Worm (Caenorhabditis elegans) whole organism, L4 larva: ENCODE data around the gene Y55F3BL.4.

Experiments
- D1046.2 ChIP-seq: fragments of 200-800 bp; sonication (Bioruptor generic); IDR thresholded peaks from 2 replicates; pipeline ENCODE4 v1.3.6; 2022; ENCODE audit warnings: missing genetic modification characterization, missing compliant biosample characterization
- F10B5.3 ChIP-seq: sonication (generic microtip); optimal IDR thresholded peaks from 2 replicates; lab custom pipeline; 2016; ENCODE audit warnings: mild to moderate bottlenecking, missing genetic modification characterization, missing compliant biosample characterization
- F26F4.8 ChIP-seq: fragments of 200-800 bp; sonication (Bioruptor generic); conservative IDR thresholded peaks from 2 replicates; pipeline ENCODE4 v1.3.6; 2022; ENCODE audit warnings: missing genetic modification characterization, missing compliant biosample characterization
- T20F7.1 ChIP-seq: fragments of 200-800 bp; sonication (Bioruptor generic); optimal IDR thresholded peaks from 2 replicates; lab custom pipeline; 2018; ENCODE audit warnings: mild to moderate bottlenecking, missing genetic modification characterization, missing compliant biosample characterization
- Y48G9A.11 ChIP-seq: fragments of 200-800 bp; sonication (Bioruptor generic); IDR thresholded peaks from 2 replicates; pipeline ENCODE4 v1.3.6; 2022; ENCODE audit warnings: missing genetic modification reagents, missing genetic modification characterization, missing compliant biosample characterization
- ZK337.2 ChIP-seq: fragments of 200-800 bp; sonication (Bioruptor generic); IDR thresholded peaks from 2 replicates; pipeline ENCODE4 v1.3.6; 2022; ENCODE audit warnings: missing genetic modification reagents, missing genetic modification characterization, missing compliant biosample characterization
- aha-1 ChIP-seq: fragments of 150-350 bp; peaks from one replicate; lab custom pipeline; 2014; ENCODE audit warnings: missing biosample characterization, missing genetic modification characterization
- ama-1 ChIP-seq: fragments of 150-350 bp; optimal IDR thresholded peaks from 2 replicates; lab custom pipeline; 2014; ENCODE audit warnings: inconsistent platforms, mixed read lengths
- arid-1 ChIP-seq: fragments of 200-800 bp; sonication (Bioruptor generic); conservative IDR thresholded peaks from 2 replicates; pipeline ENCODE4 v1.3.6; 2022; ENCODE audit warnings: missing genetic modification reagents, missing genetic modification characterization, missing compliant biosample characterization
- ceh-20 ChIP-seq: fragments of 200-800 bp; sonication (Bioruptor generic); IDR thresholded peaks from 2 replicates; pipeline ENCODE4 v1.3.6; 2022; ENCODE audit warnings: missing genetic modification reagents, missing genetic modification characterization, missing compliant biosample characterization
- ceh-44 ChIP-seq: fragments of 200-800 bp; sonication (Bioruptor generic); IDR thresholded peaks from 2 replicates; pipeline ENCODE4 v1.3.6; 2022; ENCODE audit warnings: missing genetic modification reagents, missing genetic modification characterization, missing compliant biosample characterization
- ceh-82 ChIP-seq: sonication (generic microtip); optimal IDR thresholded peaks from 2 replicates; lab custom pipeline; 2017; ENCODE audit warnings: missing biosample characterization, missing genetic modification characterization
- daf-19 ChIP-seq: fragments of 200-800 bp; sonication (Bioruptor generic); conservative IDR thresholded peaks from 2 replicates; pipeline ENCODE4 v1.3.6; 2022; ENCODE audit warnings: missing genetic modification characterization, missing compliant biosample characterization
- dpl-1 ChIP-seq: fragments of 150-350 bp; optimal IDR thresholded peaks from 2 replicates; lab custom pipeline; 2014; ENCODE audit warnings: missing biosample characterization, missing genetic modification reagents, missing genetic modification characterization
- dve-1 ChIP-seq: sonication (generic microtip); optimal IDR thresholded peaks from 2 replicates; lab custom pipeline; 2017; ENCODE audit warnings: antibody characterized with exemption, mild to moderate bottlenecking, missing genetic modification characterization, missing compliant biosample characterization; ENCODE audit not compliant: insufficient read depth
- egl-43 ChIP-seq: fragments of 200-800 bp; sonication (Bioruptor generic); IDR thresholded peaks from 2 replicates; pipeline ENCODE4 v1.3.6; 2022; ENCODE audit warnings: missing genetic modification reagents, missing genetic modification characterization, missing compliant biosample characterization
- hif-1 ChIP-seq, 2 experiments: sonication (generic microtip); optimal IDR thresholded peaks; 2 replicates each; lab custom pipeline; 2016 to 2017; ENCODE audit warnings: missing compliant biosample characterization in 2 of 2, missing genetic modification characterization in 2 of 2, missing genetic modification reagents in 2 of 2, missing genotype in 2 of 2, mild to moderate bottlenecking in 1 of 2
- hlh-30 ChIP-seq: sonication (generic microtip); optimal IDR thresholded peaks from 2 replicates; lab custom pipeline; 2017; ENCODE audit warnings: antibody characterized with exemption, mild to moderate bottlenecking, missing genetic modification characterization, missing compliant biosample characterization; ENCODE audit not compliant: insufficient read depth
- lin-1 ChIP-seq: fragments of 200-800 bp; sonication (Bioruptor generic); IDR thresholded peaks from 2 replicates; pipeline ENCODE4 v1.3.6; 2022; ENCODE audit warnings: missing genetic modification reagents, missing genetic modification characterization, missing compliant biosample characterization
- lin-29 ChIP-seq: fragments of 200-800 bp; sonication (Bioruptor generic); IDR thresholded peaks from 2 replicates; pipeline ENCODE4 v1.3.6; 2022; ENCODE audit warnings: missing genetic modification reagents, missing genetic modification characterization, missing compliant biosample characterization
- mep-1 ChIP-seq: fragments of 150-350 bp; sonication (generic microtip); optimal IDR thresholded peaks from 3 replicates; lab custom pipeline; 2014; ENCODE audit warnings: missing biosample characterization, missing genetic modification characterization
- mes-2 ChIP-seq: sonication (generic microtip); optimal IDR thresholded peaks from 2 replicates; lab custom pipeline; 2016; ENCODE audit warnings: missing genotype, mild to moderate bottlenecking, missing genetic modification characterization, missing compliant biosample characterization; ENCODE audit not compliant: poor library complexity, severe bottlenecking
- mxl-2 ChIP-seq: fragments of 200-800 bp; sonication (Bioruptor generic); conservative IDR thresholded peaks from 2 replicates; pipeline ENCODE4 v1.3.6; 2022; ENCODE audit warnings: missing genetic modification reagents, missing genetic modification characterization, missing compliant biosample characterization
- nhr-111 ChIP-seq: fragments of 200-800 bp; sonication (Bioruptor generic); optimal IDR thresholded peaks from 2 replicates; lab custom pipeline; 2018; ENCODE audit warnings: mild to moderate bottlenecking, missing genetic modification characterization, missing compliant biosample characterization
- nhr-237 ChIP-seq: sonication (generic microtip); optimal IDR thresholded peaks from 2 replicates; lab custom pipeline; 2017; ENCODE audit warnings: missing biosample characterization, missing genetic modification characterization
- nhr-25 ChIP-seq: sonication (generic microtip); optimal IDR thresholded peaks from 2 replicates; lab custom pipeline; 2017; ENCODE audit warnings: missing genetic modification characterization, mild to moderate bottlenecking, missing compliant biosample characterization, antibody characterized with exemption, moderate library complexity, borderline replicate concordance; ENCODE audit not compliant: insufficient read depth
- nhr-42 ChIP-seq: fragments of 200-800 bp; sonication (Bioruptor generic); IDR thresholded peaks from 2 replicates; pipeline ENCODE4 v1.3.6; 2022; ENCODE audit warnings: missing genetic modification characterization, missing compliant biosample characterization
- nhr-48 ChIP-seq: sonication (generic microtip); optimal IDR thresholded peaks from 2 replicates; lab custom pipeline; 2016; ENCODE audit warnings: mild to moderate bottlenecking, missing genetic modification characterization, missing compliant biosample characterization
- php-3 ChIP-seq: fragments of 200-800 bp; sonication (Bioruptor generic); IDR thresholded peaks from 2 replicates; pipeline ENCODE4 v1.3.6; 2022; ENCODE audit warnings: missing genetic modification reagents, missing genetic modification characterization, missing compliant biosample characterization
- pqm-1 ChIP-seq: sonication (generic microtip); optimal IDR thresholded peaks from 2 replicates; lab custom pipeline; 2017; ENCODE audit warnings: missing biosample characterization, missing genetic modification characterization
- rbr-2 ChIP-seq: sonication (generic microtip); optimal IDR thresholded peaks from 2 replicates; lab custom pipeline; 2016; ENCODE audit warnings: missing genotype, missing genetic modification characterization, missing compliant biosample characterization
- snpc-1.2 ChIP-seq: fragments of 200-800 bp; sonication (Bioruptor generic); IDR thresholded peaks from 2 replicates; pipeline ENCODE4 v1.3.6; 2022; ENCODE audit warnings: missing genetic modification reagents, missing genetic modification characterization, missing compliant biosample characterization
- spr-3 ChIP-seq: fragments of 200-800 bp; sonication (Bioruptor generic); optimal IDR thresholded peaks from 2 replicates; lab custom pipeline; 2018; ENCODE audit warnings: mild to moderate bottlenecking, missing genetic modification characterization, missing compliant biosample characterization
- tag-97 ChIP-seq: fragments of 200-800 bp; sonication (Bioruptor generic); IDR thresholded peaks from 2 replicates; pipeline ENCODE4 v1.3.6; 2022; ENCODE audit warnings: missing genetic modification characterization, missing compliant biosample characterization
- tra-1 ChIP-seq: fragments of 200-800 bp; sonication (Bioruptor generic); IDR thresholded peaks from 2 replicates; pipeline ENCODE4 v1.3.6; 2022; ENCODE audit warnings: missing genetic modification reagents, missing genetic modification characterization, missing compliant biosample characterization
- unc-130 ChIP-seq: sonication (generic microtip); optimal IDR thresholded peaks from 2 replicates; lab custom pipeline; 2016; ENCODE audit warnings: missing genetic modification reagents, missing genetic modification characterization, missing compliant biosample characterization
- zip-2 ChIP-seq: fragments of 150-350 bp; optimal IDR thresholded peaks from 2 replicates; lab custom pipeline; 2014; ENCODE audit warnings: missing biosample characterization, missing genetic modification characterization
- ztf-11 ChIP-seq: fragments of 150-350 bp; optimal IDR thresholded peaks from 2 replicates; lab custom pipeline; 2014; ENCODE audit warnings: missing biosample characterization, missing genetic modification characterization

Gene Y55F3BL.4

ce11 chrIV:817879-818278, 13.0 kb downstream of the Y55F3BL.4 start:
- no peak for TF ChIP-seq nhr-25 (tag; lab: Kevin White, UChicago)
- no peak for TF ChIP-seq lin-29 (GFP tag; lab: Robert Waterston, UW)
- no peak for TF ChIP-seq Y48G9A.11 (GFP tag; lab: Robert Waterston, UW)
- no peak for TF ChIP-seq F10B5.3 (tag; lab: Kevin White, UChicago)
- no peak for TF ChIP-seq arid-1
- TF ChIP-seq ztf-11, result no peak
- TF ChIP-seq egl-43 (GFP tag; lab: Robert Waterston, UW), result no peak
- TF ChIP-seq php-3 (GFP tag; lab: Robert Waterston, UW), result no peak
- no peak for TF ChIP-seq tra-1 (GFP tag; lab: Robert Waterston, UW)
- no peak for TF ChIP-seq D1046.2 (GFP tag; lab: Robert Waterston, UW)
- TF ChIP-seq, all 104 proteins: peak for 0

DNA sequence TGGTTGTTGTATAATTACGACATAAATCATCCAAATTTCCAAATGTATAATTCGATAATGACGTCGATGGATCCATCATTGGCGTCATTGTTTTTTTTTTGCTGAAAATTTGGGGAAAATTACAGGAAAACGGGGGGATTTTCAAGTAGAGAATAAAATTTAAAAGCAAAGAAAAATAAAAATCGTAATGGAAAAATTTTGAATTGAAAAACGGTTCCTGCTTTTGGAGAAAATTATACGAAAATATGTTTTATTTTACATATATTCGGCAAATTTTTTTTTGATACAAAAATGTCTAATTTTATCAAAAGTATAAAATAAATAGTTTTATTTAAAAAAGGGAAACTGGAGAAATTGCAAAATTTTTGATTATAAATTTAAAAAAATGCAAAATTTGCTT, 20.0 kb downstream of the Y55F3BL.4 start, which contains the start of gene zipt-15:
Gene zipt-15, minus strand, starts transcription at position 101 of the 400 bp plus-strand sequence.
- TF ChIP-seq mxl-2 (no peak), zip-2 (tag; lab: Kevin White, UChicago) (no peak), pqm-1 (tag; lab: Kevin White, UChicago) (no peak), Y48G9A.11 (GFP tag; lab: Robert Waterston, UW) (no peak), ceh-44 (GFP tag; lab: Robert Waterston, UW) (no peak), T20F7.1 (GFP tag; lab: Kevin White, UChicago) (no peak), ceh-20 (GFP tag; lab: Robert Waterston, UW) (no peak), dve-1 (tag; lab: Kevin White, UChicago) (no peak), nhr-42 (GFP tag; lab: Robert Waterston, UW) (no peak), dpl-1 (GFP tag; lab: Kevin White, UChicago) (no peak), F26F4.8 (GFP tag; lab: Robert Waterston, UW) (no peak), nhr-111 (no peak), unc-130 (no peak), mep-1 (tag; lab: Kevin White, UChicago) (no peak), tag-97 (GFP tag; lab: Robert Waterston, UW) (no peak), ama-1 (no peak), nhr-48 (tag; lab: Kevin White, UChicago) (no peak), ZK337.2 (GFP tag; lab: Robert Waterston, UW) (no peak), D1046.2 (GFP tag; lab: Robert Waterston, UW) (no peak), rbr-2 (tag; lab: Kevin White, UChicago) (no peak)

DNA sequence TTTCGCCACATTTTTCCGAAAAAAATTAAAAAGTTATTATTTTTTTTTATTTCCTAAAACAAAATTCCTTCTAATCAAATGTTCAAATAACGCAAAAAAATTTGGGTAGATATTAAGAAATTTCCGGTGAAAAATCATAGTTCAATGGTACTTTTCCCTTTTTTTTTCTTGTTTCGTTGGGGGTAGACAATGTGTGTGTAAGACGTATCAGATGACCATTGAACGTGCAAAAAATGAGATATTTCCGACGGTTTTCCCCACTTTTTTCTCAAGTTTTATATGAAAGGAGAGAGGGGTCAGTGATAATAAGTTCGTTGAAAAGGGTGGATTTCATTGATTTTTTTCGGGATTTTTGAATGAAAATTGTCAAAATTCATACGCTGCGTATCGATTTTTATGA, 21.2 kb downstream of the Y55F3BL.4 start:
- TF ChIP-seq nhr-25 (tag; lab: Kevin White, UChicago), result no peak
- peak; percentile 67 for TF ChIP-seq aha-1 (tag; lab: Kevin White, UChicago)
- no peak for TF ChIP-seq pqm-1 (tag; lab: Kevin White, UChicago)
- no peak for TF ChIP-seq nhr-237 (tag; lab: Kevin White, UChicago)
- no peak for TF ChIP-seq php-3 (GFP tag; lab: Robert Waterston, UW)
- no peak for TF ChIP-seq spr-3
- peak in 1 of 2 experiments; percentile 76 for TF ChIP-seq hif-1 (tag; optimal IDR thresholded peaks at IDR 0.05; lab: Kevin White, UChicago)
- TF ChIP-seq snpc-1.2 (GFP tag; lab: Robert Waterston, UW), result no peak
- TF ChIP-seq lin-1 (GFP tag; lab: Robert Waterston, UW), result no peak
- no peak for TF ChIP-seq arid-1
- peak; percentile 41 for TF ChIP-seq hlh-30 (tag; lab: Kevin White, UChicago)
- no peak for TF ChIP-seq mes-2 (tag; lab: Kevin White, UChicago)
- TF ChIP-seq ceh-82, result no peak
- TF ChIP-seq daf-19, result no peak
